Fruit fly (Drosophila melanogaster): Measurements from ENCODE around the gene Ir21a.

Gene Ir21a

DNA sequence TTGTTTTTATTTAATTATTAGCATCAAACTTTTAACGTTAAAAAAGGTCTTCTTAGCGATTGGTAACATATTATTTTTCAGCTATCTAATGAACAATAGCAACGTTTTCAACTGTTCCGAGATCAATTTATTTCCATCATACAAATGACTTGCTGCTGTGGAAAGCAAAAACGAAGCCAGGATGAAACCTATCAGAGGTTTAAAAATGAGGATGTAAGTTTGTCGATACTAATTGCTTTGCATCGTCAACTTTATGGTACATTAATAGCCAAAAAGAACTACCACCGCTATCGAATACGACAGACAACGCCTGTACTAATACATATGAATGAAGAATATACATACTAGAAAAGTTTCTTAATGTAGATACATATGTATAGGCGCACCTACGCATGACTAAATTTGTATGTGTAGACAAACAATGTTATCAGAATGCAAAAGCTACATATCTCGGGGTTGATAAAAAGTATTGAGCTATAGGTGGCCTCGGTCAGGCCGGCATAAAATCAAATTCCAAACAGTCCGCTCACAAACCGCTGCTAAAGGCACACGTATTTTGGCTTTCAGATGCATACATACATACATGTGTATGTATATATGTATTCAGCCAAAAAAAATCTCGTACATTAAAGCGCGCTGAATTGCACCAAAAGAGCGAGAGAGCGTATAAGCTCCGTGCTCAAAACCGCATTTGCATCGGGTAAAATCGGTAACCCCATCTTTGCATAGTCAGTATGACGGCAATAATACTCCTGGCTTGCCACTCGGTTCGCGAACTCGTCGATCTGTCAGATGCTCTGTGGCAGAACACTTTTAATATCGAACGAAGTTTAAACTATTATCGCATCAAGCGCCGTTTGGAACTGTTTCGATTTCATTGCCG lies 47.2 kb upstream of the Ir21a start:
- TF ChIP-seq fkh (GFP tag; optimal IDR thresholded peaks at IDR 0.05) (peak; percentile 67), CG9139 (GFP tag; optimal IDR thresholded peaks at IDR 0.05) (no peak), eg (GFP tag; IDR thresholded peaks at IDR 0.05) (no peak), CG15336 (GFP tag; IDR thresholded peaks at IDR 0.05) (peak; percentile 17; the same call in 1 of the 2 replicates), ss (GFP tag; optimal IDR thresholded peaks at IDR 0.05) (peak in 1 of 2 experiments; percentile 53), Smox (GFP tag; optimal IDR thresholded peaks at IDR 0.05) (no peak), achi (GFP tag; optimal IDR thresholded peaks at IDR 0.05) (no peak), CG31627 (GFP tag; optimal IDR thresholded peaks at IDR 0.05) (no peak), CG16779 (tag; optimal IDR thresholded peaks at IDR 0.05) (peak; percentile 22), CG6163 (GFP tag; IDR thresholded peaks at IDR 0.05) (peak; percentile 13; the same call in 1 of the 3 replicates), dac (GFP tag; optimal IDR thresholded peaks at IDR 0.05) (no peak), Eip93F (GFP tag; optimal IDR thresholded peaks at IDR 0.05) (no peak), dsx (GFP tag; optimal IDR thresholded peaks at IDR 0.05; ENCODE audit: poor library complexity, severe bottlenecking) (peak; percentile 67), CG3032 (tag; optimal IDR thresholded peaks at IDR 0.05) (no peak), Sox102F (GFP tag; optimal IDR thresholded peaks at IDR 0.05) (no peak), lz (GFP tag; optimal IDR thresholded peaks at IDR 0.05) (no peak), CG8319 (GFP tag; optimal IDR thresholded peaks at IDR 0.05) (peak; percentile 16), CG11902 (GFP tag; optimal IDR thresholded peaks at IDR 0.05) (no peak), vri (GFP tag; optimal IDR thresholded peaks at IDR 0.05) (peak; percentile 59), CG3919 (GFP tag; optimal IDR thresholded peaks at IDR 0.05) (peak; percentile 10), CG7368 (GFP tag; optimal IDR thresholded peaks at IDR 0.05) (no peak), CG1621 (tag; optimal IDR thresholded peaks at IDR 0.05) (peak; percentile 61), net (GFP tag; optimal IDR thresholded peaks at IDR 0.05) (peak; percentile 7), CG6854 (GFP tag; optimal IDR thresholded peaks at IDR 0.05) (peak; percentile 25)

DNA sequence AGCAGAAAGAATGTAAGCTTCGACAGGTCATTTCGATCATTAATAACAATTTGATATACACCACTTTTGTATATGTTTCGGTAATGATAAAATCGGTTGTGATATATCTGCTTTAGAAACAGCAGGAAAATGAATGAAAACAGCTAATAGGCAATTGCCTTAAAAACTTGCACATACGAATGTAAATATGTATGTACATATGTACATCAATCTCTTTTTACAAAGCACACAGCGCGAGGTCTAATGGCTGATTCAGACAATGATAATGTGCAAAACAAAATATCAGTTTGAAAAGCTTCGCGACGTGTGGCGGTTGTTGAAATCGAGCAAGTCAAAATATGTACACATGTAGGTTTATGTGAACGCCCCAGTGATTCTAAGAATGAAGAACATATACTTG lies 46.5 kb upstream of the Ir21a start, which contains the start of gene galectin:
Gene galectin, plus strand, starts transcription at position 301 of the 400 bp plus-strand sequence.
- TF ChIP-seq vri (GFP tag; optimal IDR thresholded peaks at IDR 0.05) (peak; percentile 5), Sox14 (GFP tag; optimal IDR thresholded peaks at IDR 0.05) (no peak), esn (GFP tag; optimal IDR thresholded peaks at IDR 0.05) (no peak)

- TF ChIP-seq vri (GFP tag; optimal IDR thresholded peaks at IDR 0.05) (peak; percentile 66), Sox14 (GFP tag; optimal IDR thresholded peaks at IDR 0.05) (peak; percentile 24), CG11294 (GFP tag; IDR thresholded peaks at IDR 0.05) (no peak), CG10631 (GFP tag; optimal IDR thresholded peaks at IDR 0.05) (no peak)
Measured at dm6 chr2L:69560-69959, 44.6 kb upstream of the Ir21a start.

- TF ChIP-seq achi (GFP tag; optimal IDR thresholded peaks at IDR 0.05), result no peak
- TF ChIP-seq eg (GFP tag; IDR thresholded peaks at IDR 0.05), result 0 out of 3 replicates have a peak, but pooled peaks have one; percentile 13
- TF ChIP-seq CG11762 (GFP tag; optimal IDR thresholded peaks at IDR 0.05; ENCODE audit: insufficient read depth), result no peak
- TF ChIP-seq dsx (GFP tag; optimal IDR thresholded peaks at IDR 0.05; ENCODE audit: poor library complexity, severe bottlenecking), result no peak
- peak; percentile 29; the same call in 1 of the 3 replicates for TF ChIP-seq CG6163 (GFP tag; IDR thresholded peaks at IDR 0.05)
- no peak for TF ChIP-seq dac (GFP tag; optimal IDR thresholded peaks at IDR 0.05)
- no peak for TF ChIP-seq CG8319 (GFP tag; optimal IDR thresholded peaks at IDR 0.05)
- no peak for TF ChIP-seq CG10631 (GFP tag; optimal IDR thresholded peaks at IDR 0.05)
- TF ChIP-seq Gug (GFP tag; IDR thresholded peaks at IDR 0.05), result no peak
- no peak for TF ChIP-seq Sox14 (GFP tag; optimal IDR thresholded peaks at IDR 0.05)
Measured at dm6 chr2L:67279-67657, 42.3 kb upstream of the Ir21a start.

Data from whole organism, prepupa.